Fruit fly (Drosophila melanogaster) whole organism, prepupa: Measurements from ENCODE around the gene CG4629.

Source experiments
- CG11902 ChIP-seq: fragments of 200-800 bp; sonication (Bioruptor generic); optimal IDR thresholded peaks from 3 replicates; lab custom pipeline; 2016; ENCODE audit warnings: missing biosample characterization, missing genetic modification characterization
- Eip78C ChIP-seq: fragments of 200-800 bp; sonication (Bioruptor generic); peaks from one replicate; lab custom pipeline; 2016; ENCODE audit warnings: missing biosample characterization, missing genetic modification characterization
- Sox102F ChIP-seq: fragments of 200-800 bp; sonication (Bioruptor generic); optimal IDR thresholded peaks from 2 replicates; lab custom pipeline; 2016; ENCODE audit warnings: missing biosample characterization, mild to moderate bottlenecking, missing genetic modification characterization
- eg ChIP-seq: fragments of 200-800 bp; sonication (Bioruptor generic); IDR thresholded peaks from 3 replicates; pipeline ENCODE4 v1.3.6; 2022; ENCODE audit warnings: missing biosample characterization, missing genetic modification characterization
- net ChIP-seq: fragments of 200-800 bp; sonication (Bioruptor generic); optimal IDR thresholded peaks from 3 replicates; lab custom pipeline; 2016; ENCODE audit warnings: missing biosample characterization, missing genetic modification characterization

dm6 chr2L:1075753-1076152, 26.6 kb downstream of the CG4629 start:
- peak; percentile 87 for TF ChIP-seq Eip78C (GFP tag; lab: Kevin White, UChicago)
- peak; percentile 18 for TF ChIP-seq CG11902 (GFP tag; lab: Kevin White, UChicago)
- TF ChIP-seq Sox102F (GFP tag; lab: Kevin White, UChicago), result peak; percentile 55
- TF ChIP-seq eg (GFP tag; lab: Robert Waterston, UW), result peak; percentile 92
- peak; percentile 61 for TF ChIP-seq net
